Fruit fly (Drosophila melanogaster) whole organism, embryonic: ENCODE measurements around the gene thoc6.

Experiments
- Antp ChIP-seq: fragments of 200-800 bp; sonication (Bioruptor generic); optimal IDR thresholded peaks from 3 replicates; lab custom pipeline; 2016; ENCODE audit warnings: missing biosample characterization, missing genetic modification characterization
- Atf6 ChIP-seq: fragments of 200-800 bp; sonication (Bioruptor generic); IDR thresholded peaks from 2 replicates; pipeline ENCODE4 v1.3.6; 2022; ENCODE audit warnings: missing biosample characterization, missing genetic modification characterization
- B-H1 ChIP-seq: fragments of 200-800 bp; sonication (Bioruptor generic); IDR thresholded peaks from 3 replicates; pipeline ENCODE4 v1.3.6; 2022; ENCODE audit warnings: missing biosample characterization, missing genetic modification characterization
- Bdp1 ChIP-seq: fragments of 200-800 bp; sonication (Bioruptor generic); optimal IDR thresholded peaks from 3 replicates; lab custom pipeline; 2016; ENCODE audit warnings: missing biosample characterization, missing genetic modification characterization
- CG10979 ChIP-seq: fragments of 200-800 bp; sonication (Bioruptor generic); optimal IDR thresholded peaks from 2 replicates; lab custom pipeline; 2018; ENCODE audit warnings: missing biosample characterization, mild to moderate bottlenecking, missing genetic modification characterization, moderate library complexity
- CG11085 ChIP-seq: fragments of 200-800 bp; sonication (Bioruptor generic); IDR thresholded peaks from 2 replicates; pipeline ENCODE4 v1.3.6; 2022; ENCODE audit warnings: missing biosample characterization, missing genetic modification characterization
- CG1233 ChIP-seq: fragments of 200-800 bp; sonication (Bioruptor generic); optimal IDR thresholded peaks from 4 replicates; lab custom pipeline; 2018; ENCODE audit warnings: missing biosample characterization, mild to moderate bottlenecking, missing genetic modification characterization
- CG12744 ChIP-seq: fragments of 200-800 bp; sonication (Bioruptor generic); optimal IDR thresholded peaks from 2 replicates; lab custom pipeline; 2016; ENCODE audit warnings: missing biosample characterization, missing genetic modification characterization
- CG12942 ChIP-seq: fragments of 200-800 bp; sonication (Bioruptor generic); optimal IDR thresholded peaks from 3 replicates; lab custom pipeline; 2016; ENCODE audit warnings: missing biosample characterization, missing genetic modification characterization
- CG14965 ChIP-seq: fragments of 200-800 bp; sonication (Bioruptor generic); optimal IDR thresholded peaks from 2 replicates; lab custom pipeline; 2016; ENCODE audit warnings: missing biosample characterization, missing genetic modification characterization, borderline replicate concordance
- CG15479 ChIP-seq: fragments of 200-800 bp; sonication (Bioruptor generic); optimal IDR thresholded peaks from 3 replicates; lab custom pipeline; 2019; ENCODE audit warnings: missing biosample characterization, mild to moderate bottlenecking, missing genetic modification characterization, moderate library complexity
- CG15601 ChIP-seq: fragments of 200-800 bp; sonication (Bioruptor generic); optimal IDR thresholded peaks from 3 replicates; lab custom pipeline; 2019; ENCODE audit warnings: missing biosample characterization, mild to moderate bottlenecking, missing genetic modification characterization, moderate library complexity
- CG16813 ChIP-seq: fragments of 200-800 bp; sonication (Bioruptor generic); IDR thresholded peaks from 3 replicates; pipeline ENCODE4 v1.3.6; 2022; ENCODE audit warnings: missing biosample characterization, missing genetic modification characterization; ENCODE audit not compliant: partially characterized antibody
- CG17186 ChIP-seq: fragments of 200-800 bp; sonication (Bioruptor generic); optimal IDR thresholded peaks from 3 replicates; lab custom pipeline; 2017; ENCODE audit warnings: missing biosample characterization, missing genetic modification reagents, missing genetic modification characterization
- CG18764 ChIP-seq: fragments of 200-800 bp; sonication (Bioruptor generic); optimal IDR thresholded peaks from 3 replicates; lab custom pipeline; 2016; ENCODE audit warnings: missing biosample characterization, missing genetic modification characterization
- CG2199 ChIP-seq: fragments of 200-800 bp; sonication (Bioruptor generic); IDR thresholded peaks from 3 replicates; pipeline ENCODE4 v1.3.6; 2022; ENCODE audit warnings: missing biosample characterization, missing genetic modification characterization
- CG30403 ChIP-seq: fragments of 200-800 bp; sonication (Bioruptor generic); optimal IDR thresholded peaks from 3 replicates; lab custom pipeline; 2016; ENCODE audit warnings: missing biosample characterization, missing genetic modification characterization
- CG3281 ChIP-seq: fragments of 200-800 bp; sonication (Bioruptor generic); optimal IDR thresholded peaks from 3 replicates; lab custom pipeline; 2017; ENCODE audit warnings: missing biosample characterization, mild to moderate bottlenecking, missing genetic modification characterization
- CG4282 ChIP-seq: fragments of 200-800 bp; sonication (Bioruptor generic); optimal IDR thresholded peaks from 2 replicates; lab custom pipeline; 2016; ENCODE audit warnings: missing biosample characterization, missing genetic modification characterization
- CG4404 ChIP-seq: fragments of 200-800 bp; sonication (Bioruptor generic); IDR thresholded peaks from 2 replicates; pipeline ENCODE4 v1.3.6; 2022; ENCODE audit warnings: missing biosample characterization, missing genetic modification characterization
- CG4617 ChIP-seq: fragments of 200-800 bp; sonication (Bioruptor generic); optimal IDR thresholded peaks from 3 replicates; lab custom pipeline; 2016; ENCODE audit warnings: missing biosample characterization, missing genetic modification characterization, borderline replicate concordance
- CG4854 ChIP-seq: fragments of 200-800 bp; sonication (Bioruptor generic); optimal IDR thresholded peaks from 2 replicates; lab custom pipeline; 2016; ENCODE audit warnings: missing biosample characterization, missing genetic modification characterization, inconsistent platforms
- CG5245 ChIP-seq: fragments of 200-800 bp; sonication (Bioruptor generic); optimal IDR thresholded peaks from 3 replicates; lab custom pipeline; 2016; ENCODE audit warnings: missing biosample characterization, missing genetic modification characterization
- CG8765 ChIP-seq: fragments of 200-800 bp; sonication (Bioruptor generic); IDR thresholded peaks from 2 replicates; pipeline ENCODE4 v1.3.6; 2022; ENCODE audit warnings: missing biosample characterization, missing genetic modification characterization
- CG9797 ChIP-seq: fragments of 200-800 bp; sonication (Bioruptor generic); optimal IDR thresholded peaks from 3 replicates; lab custom pipeline; 2018; ENCODE audit warnings: missing biosample characterization, mild to moderate bottlenecking, missing genetic modification characterization
- Eip74EF ChIP-seq, 2 experiments: fragments of 200-800 bp in 1 of 2; fragments of >200 bp in 1 of 2; sonication (Bioruptor generic) in 1 of 2; optimal IDR thresholded peaks; 2 replicates each; lab custom pipeline; 2017 to 2019; ENCODE audit warnings: missing biosample characterization in 2 of 2, missing genetic modification characterization in 2 of 2, mild to moderate bottlenecking in 1 of 2, moderate library complexity in 1 of 2
- Fer2 ChIP-seq: fragments of 200-800 bp; sonication (Bioruptor generic); optimal IDR thresholded peaks from 2 replicates; lab custom pipeline; 2018; ENCODE audit warnings: missing biosample characterization, mild to moderate bottlenecking, missing genetic modification characterization, moderate library complexity
- Gug ChIP-seq: fragments of 200-800 bp; sonication (Bioruptor generic); IDR thresholded peaks from 4 replicates; pipeline ENCODE4 v1.3.6; 2022; ENCODE audit warnings: missing biosample characterization, missing genetic modification characterization
- Hand ChIP-seq: fragments of 200-800 bp; sonication (Bioruptor generic); optimal IDR thresholded peaks from 2 replicates; lab custom pipeline; 2017; ENCODE audit warnings: mild to moderate bottlenecking, missing biosample characterization, missing genetic modification reagents, missing genetic modification characterization
- Max ChIP-seq: fragments of 200-800 bp; sonication (Bioruptor generic); optimal IDR thresholded peaks from 2 replicates; lab custom pipeline; 2016; ENCODE audit warnings: missing biosample characterization, mild to moderate bottlenecking, missing genetic modification characterization
- NC2α ChIP-seq: fragments of 200-800 bp; sonication (Bioruptor generic); optimal IDR thresholded peaks from 2 replicates; lab custom pipeline; 2016; ENCODE audit warnings: missing biosample characterization, missing genetic modification characterization
- Sry-β ChIP-seq: fragments of 200-800 bp; sonication (Bioruptor generic); optimal IDR thresholded peaks from 2 replicates; lab custom pipeline; 2018; ENCODE audit warnings: missing biosample characterization, mild to moderate bottlenecking, missing genetic modification characterization, moderate library complexity
- Sry-δ ChIP-seq: fragments of 200-800 bp; sonication (Bioruptor generic); optimal IDR thresholded peaks from 2 replicates; lab custom pipeline; 2016; ENCODE audit warnings: missing biosample characterization, missing genetic modification characterization
- Trl ChIP-seq, 3 experiments: fragments of >200 bp in 2 of 3; fragments of 200-800 bp in 1 of 3; sonication (Bioruptor generic) in 1 of 3; optimal IDR thresholded peaks; 2 replicates in 1 of 3; 3 replicates in 2 of 3; lab custom pipeline; 2016 to 2017; ENCODE audit warnings: missing biosample characterization in 1 of 3, missing genetic modification characterization in 1 of 3
- abd-A ChIP-seq: fragments of 200-800 bp; sonication (Bioruptor generic); optimal IDR thresholded peaks from 3 replicates; lab custom pipeline; 2019; ENCODE audit warnings: missing biosample characterization, mild to moderate bottlenecking, missing genetic modification characterization, moderate library complexity
- cg ChIP-seq: fragments of 200-800 bp; sonication (Bioruptor generic); optimal IDR thresholded peaks from 3 replicates; lab custom pipeline; 2019; ENCODE audit warnings: missing biosample characterization, mild to moderate bottlenecking, missing genetic modification characterization, moderate library complexity
- chif ChIP-seq, 2 experiments: fragments of 200-800 bp; sonication (Bioruptor generic); optimal IDR thresholded peaks; 3 replicates each; lab custom pipeline; 2016; ENCODE audit warnings: missing biosample characterization in 2 of 2, missing genetic modification characterization in 2 of 2
- chn ChIP-seq: fragments of 200-800 bp; sonication (Bioruptor generic); optimal IDR thresholded peaks from 2 replicates; lab custom pipeline; 2016; ENCODE audit warnings: missing biosample characterization, missing genetic modification characterization
- fru ChIP-seq: fragments of >200 bp; optimal IDR thresholded peaks from 2 replicates; lab custom pipeline; 2017
- jing ChIP-seq: fragments of 200-800 bp; sonication (Bioruptor generic); optimal IDR thresholded peaks from 2 replicates; lab custom pipeline; 2018; ENCODE audit warnings: missing biosample characterization, mild to moderate bottlenecking, missing genetic modification characterization
- kni ChIP-seq: fragments of 200-800 bp; sonication (Bioruptor generic); optimal IDR thresholded peaks from 3 replicates; lab custom pipeline; 2017; ENCODE audit warnings: mild to moderate bottlenecking, missing biosample characterization, missing genetic modification reagents, missing genetic modification characterization
- lilli ChIP-seq: fragments of 200-800 bp; sonication (Bioruptor generic); optimal IDR thresholded peaks from 3 replicates; lab custom pipeline; 2016; ENCODE audit warnings: missing biosample characterization, missing genetic modification characterization
- nom ChIP-seq: fragments of 200-800 bp; sonication (Bioruptor generic); optimal IDR thresholded peaks from 2 replicates; lab custom pipeline; 2017; ENCODE audit warnings: missing biosample characterization, missing genetic modification characterization, mild to moderate bottlenecking, moderate library complexity, missing genetic modification reagents
- row ChIP-seq: fragments of 200-800 bp; sonication (Bioruptor generic); IDR thresholded peaks from 3 replicates; pipeline ENCODE4 v1.3.6; 2022; ENCODE audit warnings: missing biosample characterization, missing genetic modification characterization
- scrt ChIP-seq: fragments of 200-800 bp; sonication (Bioruptor generic); optimal IDR thresholded peaks from 2 replicates; lab custom pipeline; 2018; ENCODE audit warnings: missing biosample characterization, mild to moderate bottlenecking, missing genetic modification characterization, moderate library complexity
- sens ChIP-seq: fragments of 200-800 bp; sonication (Bioruptor generic); peaks from one replicate; lab custom pipeline; 2016; ENCODE audit warnings: missing biosample characterization, missing genetic modification characterization
- sens-2 ChIP-seq: fragments of 200-800 bp; sonication (Bioruptor generic); IDR thresholded peaks from 2 replicates; pipeline ENCODE4 v1.3.6; 2022; ENCODE audit warnings: missing biosample characterization, missing genetic modification characterization
- shn ChIP-seq: fragments of 200-800 bp; sonication (Bioruptor generic); optimal IDR thresholded peaks from 3 replicates; lab custom pipeline; 2016; ENCODE audit warnings: missing biosample characterization, missing genetic modification characterization
- sob ChIP-seq: fragments of 200-800 bp; sonication (Bioruptor generic); IDR thresholded peaks from 2 replicates; pipeline ENCODE4 v1.3.6; 2022; ENCODE audit warnings: missing biosample characterization, missing genetic modification characterization
- vfl ChIP-seq: fragments of 200-800 bp; sonication (Bioruptor generic); optimal IDR thresholded peaks from 2 replicates; lab custom pipeline; 2016; ENCODE audit warnings: missing biosample characterization, missing genetic modification characterization

Gene thoc6

DNA sequence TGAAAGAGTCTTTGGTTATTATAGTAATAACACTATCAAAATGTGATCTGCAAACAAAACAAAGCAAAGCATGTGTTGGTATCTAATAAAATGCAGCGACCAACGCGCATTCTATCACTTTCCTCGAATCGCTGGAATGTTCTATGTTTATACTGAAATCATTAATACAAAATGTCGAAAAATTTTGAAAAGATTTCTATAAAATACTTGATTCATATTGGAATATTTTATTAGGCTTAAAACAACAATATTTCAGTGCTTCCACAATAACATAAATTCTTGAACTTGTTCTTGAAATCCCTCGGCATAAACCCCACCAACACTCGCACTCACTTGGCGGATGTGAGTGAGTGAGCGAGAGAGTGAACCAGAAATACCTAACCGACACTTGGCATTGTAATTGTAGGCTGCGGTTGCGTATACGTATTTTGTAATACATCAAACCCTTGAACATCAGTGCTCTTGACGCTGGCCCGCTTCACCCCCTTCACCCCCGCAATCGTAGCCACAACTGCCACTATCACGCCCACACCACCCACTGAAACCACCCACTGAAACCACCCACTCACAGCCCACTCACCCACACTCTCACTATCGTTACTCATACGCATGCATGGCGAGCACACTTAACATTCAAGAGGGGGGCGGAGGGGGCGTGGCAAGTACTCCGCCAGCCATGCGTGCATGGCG, 29.6 kb upstream of the thoc6 start (continued):
- TF ChIP-seq shn (GFP tag; lab: Kevin White, UChicago) (no peak), CG18764 (no peak), Trl (optimal IDR thresholded peaks at IDR 0.05; lab: Kevin White, UChicago) (no peak), Trl (GFP tag; optimal IDR thresholded peaks at IDR 0.05; lab: Kevin White, UChicago) (no peak), CG12942 (no peak), scrt (GFP tag; lab: Kevin White, UChicago) (peak; percentile 51), sens (peak; percentile 19), cg (GFP tag; lab: Kevin White, UChicago) (peak; percentile 35), CG12744 (GFP tag; lab: Kevin White, UChicago) (no peak), Sry-β (GFP tag; lab: Kevin White, UChicago) (no peak), fru (lab: Kevin White, UChicago) (no peak), CG10979 (tag; lab: Kevin White, UChicago) (no peak), abd-A (tag; lab: Kevin White, UChicago) (no peak), CG11085 (GFP tag; lab: Robert Waterston, UW) (no peak), CG5245 (no peak), Eip74EF (GFP tag; optimal IDR thresholded peaks at IDR 0.05; lab: Kevin White, UChicago) (no peak), chn (GFP tag; lab: Kevin White, UChicago) (no peak), kni (GFP tag; lab: Kevin White, UChicago) (no peak), CG30403 (GFP tag; lab: Kevin White, UChicago) (no peak), nom (GFP tag; lab: Kevin White, UChicago) (no peak), CG4282 (no peak), Gug (GFP tag; lab: Robert Waterston, UW) (no peak), chif (GFP tag; optimal IDR thresholded peaks at IDR 0.05; lab: Kevin White, UChicago) (no peak), CG1233 (peak; percentile 31), Sry-δ (GFP tag; lab: Kevin White, UChicago) (no peak), sens-2 (GFP tag; lab: Robert Waterston, UW) (no peak; the same call in 1 of the 2 replicates), jing (GFP tag; lab: Kevin White, UChicago) (no peak), Atf6 (GFP tag; lab: Robert Waterston, UW) (peak; percentile 53; the same call in 1 of the 2 replicates), sob (GFP tag; lab: Robert Waterston, UW) (peak; percentile 45), CG17186 (no peak), Antp (GFP tag; lab: Kevin White, UChicago) (no peak), row (peak; percentile 60; the same call in 2 of the 3 replicates), Fer2 (tag; lab: Kevin White, UChicago) (no peak), NC2α (no peak), Bdp1 (GFP tag; lab: Kevin White, UChicago) (no peak), lilli (GFP tag; lab: Kevin White, UChicago) (no peak), CG16813 (no peak), CG8765 (GFP tag; lab: Robert Waterston, UW) (no peak), CG14965 (no peak), Max (GFP tag; lab: Kevin White, UChicago) (no peak), CG9797 (GFP tag; lab: Kevin White, UChicago) (no peak), CG4854 (no peak), CG3281 (GFP tag; lab: Kevin White, UChicago) (no peak), CG15601 (no peak), CG2199 (GFP tag; lab: Robert Waterston, UW) (no peak), Hand (GFP tag; lab: Kevin White, UChicago) (no peak), CG4617 (GFP tag; lab: Kevin White, UChicago) (no peak), vfl (no peak), CG15479 (GFP tag; lab: Kevin White, UChicago) (no peak), CG4404 (no peak), B-H1 (no peak; the same call in 2 of the 3 replicates)
